Fruit fly (Drosophila melanogaster) whole organism, embryonic: ENCODE measurements around the gene Prx4.

Source experiments
- Abd-B ChIP-seq: fragments of 200-800 bp; sonication (Bioruptor generic); optimal IDR thresholded peaks from 2 replicates; lab custom pipeline; 2018; ENCODE audit warnings: missing biosample characterization, mild to moderate bottlenecking, missing genetic modification characterization, moderate library complexity
- Aef1 ChIP-seq: fragments of 200-800 bp; sonication (Bioruptor generic); IDR thresholded peaks from 3 replicates; pipeline ENCODE4 v1.3.6; 2022; ENCODE audit warnings: missing biosample characterization, missing genetic modification characterization
- Antp ChIP-seq: fragments of 200-800 bp; sonication (Bioruptor generic); optimal IDR thresholded peaks from 3 replicates; lab custom pipeline; 2016; ENCODE audit warnings: missing biosample characterization, missing genetic modification characterization
- C15 ChIP-seq: fragments of 200-800 bp; sonication (Bioruptor generic); IDR thresholded peaks from 3 replicates; pipeline ENCODE4 v1.3.6; 2022; ENCODE audit warnings: missing biosample characterization, missing genetic modification characterization
- CG10274 ChIP-seq: fragments of 200-800 bp; sonication (Bioruptor generic); optimal IDR thresholded peaks from 3 replicates; lab custom pipeline; 2017; ENCODE audit warnings: missing biosample characterization, mild to moderate bottlenecking, missing genetic modification characterization
- CG12071 ChIP-seq: fragments of 200-800 bp; sonication (Bioruptor generic); optimal IDR thresholded peaks from 3 replicates; lab custom pipeline; 2018; ENCODE audit warnings: missing biosample characterization, mild to moderate bottlenecking, missing genetic modification characterization
- CG12104 ChIP-seq: fragments of 200-800 bp; sonication (Bioruptor generic); optimal IDR thresholded peaks from 3 replicates; lab custom pipeline; 2016; ENCODE audit warnings: missing biosample characterization, missing genetic modification characterization
- CG12219 ChIP-seq: fragments of 200-800 bp; sonication (Bioruptor generic); optimal IDR thresholded peaks from 3 replicates; lab custom pipeline; 2018; ENCODE audit warnings: missing biosample characterization, mild to moderate bottlenecking, missing genetic modification characterization
- CG12391 ChIP-seq: fragments of 200-800 bp; sonication (Bioruptor generic); optimal IDR thresholded peaks from 3 replicates; lab custom pipeline; 2018; ENCODE audit warnings: missing biosample characterization, mild to moderate bottlenecking, missing genetic modification characterization, moderate library complexity
- CG13624 ChIP-seq: fragments of 200-800 bp; sonication (Bioruptor generic); optimal IDR thresholded peaks from 2 replicates; lab custom pipeline; 2016; ENCODE audit warnings: missing biosample characterization, missing genetic modification characterization
- CG14014 ChIP-seq: fragments of 200-800 bp; sonication (Bioruptor generic); IDR thresholded peaks from 2 replicates; pipeline ENCODE4 v1.3.6; 2022; ENCODE audit warnings: missing biosample characterization, missing genetic modification characterization
- CG15479 ChIP-seq: fragments of 200-800 bp; sonication (Bioruptor generic); optimal IDR thresholded peaks from 3 replicates; lab custom pipeline; 2019; ENCODE audit warnings: missing biosample characterization, mild to moderate bottlenecking, missing genetic modification characterization, moderate library complexity
- CG15601 ChIP-seq: fragments of 200-800 bp; sonication (Bioruptor generic); optimal IDR thresholded peaks from 3 replicates; lab custom pipeline; 2019; ENCODE audit warnings: missing biosample characterization, mild to moderate bottlenecking, missing genetic modification characterization, moderate library complexity
- CG16863 ChIP-seq: fragments of 200-800 bp; sonication (Bioruptor generic); optimal IDR thresholded peaks from 3 replicates; lab custom pipeline; 2016; ENCODE audit warnings: missing biosample characterization, missing genetic modification characterization
- CG17359 ChIP-seq: fragments of 200-800 bp; sonication (Bioruptor generic); optimal IDR thresholded peaks from 3 replicates; lab custom pipeline; 2018; ENCODE audit warnings: missing biosample characterization, mild to moderate bottlenecking, missing genetic modification characterization, moderate library complexity
- CG18599 ChIP-seq: fragments of 200-800 bp; sonication (Bioruptor generic); optimal IDR thresholded peaks from 3 replicates; lab custom pipeline; 2017; ENCODE audit warnings: missing biosample characterization, missing genetic modification characterization, mild to moderate bottlenecking, moderate library complexity, missing genetic modification reagents
- CG2889 ChIP-seq: fragments of 200-800 bp; sonication (Bioruptor generic); IDR thresholded peaks from 3 replicates; pipeline ENCODE4 v1.3.6; 2022; ENCODE audit warnings: missing biosample characterization, missing genetic modification characterization
- CG32532 ChIP-seq: fragments of 200-800 bp; sonication (Bioruptor generic); IDR thresholded peaks from 2 replicates; pipeline ENCODE4 v1.3.6; 2022; ENCODE audit warnings: missing biosample characterization, missing genetic modification characterization
- CG4424 ChIP-seq: fragments of 200-800 bp; sonication (Bioruptor generic); optimal IDR thresholded peaks from 3 replicates; lab custom pipeline; 2016; ENCODE audit warnings: missing biosample characterization, missing genetic modification characterization
- CG4617 ChIP-seq: fragments of 200-800 bp; sonication (Bioruptor generic); optimal IDR thresholded peaks from 3 replicates; lab custom pipeline; 2016; ENCODE audit warnings: missing biosample characterization, missing genetic modification characterization, borderline replicate concordance
- CG4707 ChIP-seq: fragments of 200-800 bp; sonication (Bioruptor generic); optimal IDR thresholded peaks from 2 replicates; lab custom pipeline; 2018; ENCODE audit warnings: missing biosample characterization, mild to moderate bottlenecking, missing genetic modification characterization, moderate library complexity
- CG5180 ChIP-seq: fragments of 200-800 bp; sonication (Bioruptor generic); optimal IDR thresholded peaks from 3 replicates; lab custom pipeline; 2017; ENCODE audit warnings: missing biosample characterization, missing genetic modification characterization, mild to moderate bottlenecking, moderate library complexity, missing genetic modification reagents
- CG6813 ChIP-seq: fragments of 200-800 bp; sonication (Bioruptor generic); optimal IDR thresholded peaks from 2 replicates; lab custom pipeline; 2017; ENCODE audit warnings: missing biosample characterization, missing genetic modification characterization, mild to moderate bottlenecking, moderate library complexity, missing genetic modification reagents
- CTCF ChIP-seq: fragments of 200-800 bp; sonication (Bioruptor generic); optimal IDR thresholded peaks from 2 replicates; lab custom pipeline; 2017; ENCODE audit warnings: missing biosample characterization, mild to moderate bottlenecking, missing genetic modification characterization, moderate library complexity
- Dad ChIP-seq: fragments of 200-800 bp; sonication (Bioruptor generic); optimal IDR thresholded peaks from 3 replicates; lab custom pipeline; 2016; ENCODE audit warnings: missing biosample characterization, missing genetic modification characterization
- Fer1 ChIP-seq: fragments of 200-800 bp; sonication (Bioruptor generic); optimal IDR thresholded peaks from 2 replicates; lab custom pipeline; 2017; ENCODE audit warnings: missing biosample characterization, mild to moderate bottlenecking, missing genetic modification characterization
- HLHmδ ChIP-seq: fragments of 200-800 bp; sonication (Bioruptor generic); optimal IDR thresholded peaks from 2 replicates; lab custom pipeline; 2018; ENCODE audit warnings: missing biosample characterization, mild to moderate bottlenecking, missing genetic modification characterization, moderate library complexity
- Mes4 ChIP-seq: fragments of 200-800 bp; sonication (Bioruptor generic); optimal IDR thresholded peaks from 2 replicates; lab custom pipeline; 2016; ENCODE audit warnings: missing biosample characterization, missing genetic modification characterization
- Spps ChIP-seq: fragments of 200-800 bp; sonication (Bioruptor generic); optimal IDR thresholded peaks from 2 replicates; lab custom pipeline; 2018; ENCODE audit warnings: missing biosample characterization, mild to moderate bottlenecking, missing genetic modification characterization
- aop ChIP-seq: fragments of 200-800 bp; sonication (Bioruptor generic); IDR thresholded peaks from 2 replicates; pipeline ENCODE4 v1.3.6; 2022; ENCODE audit warnings: missing biosample characterization, missing genetic modification characterization
- bowl ChIP-seq: fragments of 200-800 bp; sonication (Bioruptor generic); IDR thresholded peaks from 2 replicates; pipeline ENCODE4 v1.3.6; 2022; ENCODE audit warnings: missing biosample characterization, missing genetic modification characterization
- chinmo ChIP-seq: fragments of 200-800 bp; sonication (Bioruptor generic); IDR thresholded peaks from 4 replicates; pipeline ENCODE4 v1.3.6; 2022; ENCODE audit warnings: missing biosample characterization, missing genetic modification characterization; ENCODE audit not compliant: partially characterized antibody
- chn ChIP-seq: fragments of 200-800 bp; sonication (Bioruptor generic); optimal IDR thresholded peaks from 2 replicates; lab custom pipeline; 2016; ENCODE audit warnings: missing biosample characterization, missing genetic modification characterization
- ci ChIP-seq: fragments of 200-800 bp; sonication (Bioruptor generic); IDR thresholded peaks from 3 replicates; pipeline ENCODE4 v1.3.6; 2022; ENCODE audit warnings: missing biosample characterization, missing genetic modification characterization
- crc ChIP-seq: fragments of 200-800 bp; sonication (Bioruptor generic); optimal IDR thresholded peaks from 2 replicates; lab custom pipeline; 2016; ENCODE audit warnings: missing biosample characterization, missing genetic modification characterization
- disco-r ChIP-seq: fragments of 200-800 bp; sonication (Bioruptor generic); optimal IDR thresholded peaks from 2 replicates; lab custom pipeline; 2016; ENCODE audit warnings: missing biosample characterization, missing genetic modification characterization
- ftz-f1 ChIP-seq: fragments of 200-800 bp; sonication (Bioruptor generic); optimal IDR thresholded peaks from 2 replicates; lab custom pipeline; 2016; ENCODE audit warnings: missing biosample characterization, missing genetic modification characterization
- gsb ChIP-seq: fragments of 200-800 bp; sonication (Bioruptor generic); IDR thresholded peaks from 2 replicates; pipeline ENCODE4 v1.3.6; 2022; ENCODE audit warnings: missing biosample characterization, missing genetic modification characterization
- hkb ChIP-seq, 2 experiments: fragments of 200-800 bp in 1 of 2; fragments of >200 bp in 1 of 2; sonication (Bioruptor generic) in 1 of 2; IDR thresholded peaks in 1 of 2; optimal IDR thresholded peaks in 1 of 2; 2 replicates each; pipeline versions ENCODE4 v1.3.6 to Lab custom; 2017 to 2022; ENCODE audit warnings: missing biosample characterization in 1 of 2, missing genetic modification characterization in 1 of 2
- kni ChIP-seq: fragments of 200-800 bp; sonication (Bioruptor generic); optimal IDR thresholded peaks from 3 replicates; lab custom pipeline; 2017; ENCODE audit warnings: mild to moderate bottlenecking, missing biosample characterization, missing genetic modification reagents, missing genetic modification characterization
- lola ChIP-seq, 3 experiments: fragments of >200 bp in 2 of 3; fragments of 200-800 bp in 1 of 3; sonication (Bioruptor generic) in 1 of 3; optimal IDR thresholded peaks; 2 replicates each; lab custom pipeline; 2017 to 2019; ENCODE audit warnings: missing biosample characterization in 3 of 3, missing genetic modification characterization in 3 of 3, mild to moderate bottlenecking in 1 of 3, moderate library complexity in 1 of 3
- luna ChIP-seq: fragments of 200-800 bp; sonication (Bioruptor generic); optimal IDR thresholded peaks from 2 replicates; lab custom pipeline; 2016; ENCODE audit warnings: missing biosample characterization, missing genetic modification characterization
- nerfin-1 ChIP-seq: fragments of 200-800 bp; sonication (Bioruptor generic); optimal IDR thresholded peaks from 3 replicates; lab custom pipeline; 2019; ENCODE audit warnings: missing biosample characterization, mild to moderate bottlenecking, missing genetic modification characterization, moderate library complexity
- sim ChIP-seq: fragments of 200-800 bp; sonication (Bioruptor generic); IDR thresholded peaks from 2 replicates; pipeline ENCODE4 v1.3.6; 2022; ENCODE audit warnings: missing biosample characterization, missing genetic modification characterization
- sr ChIP-seq: fragments of 200-800 bp; sonication (Bioruptor generic); IDR thresholded peaks from 3 replicates; pipeline ENCODE4 v1.3.6; 2022; ENCODE audit warnings: missing biosample characterization, missing genetic modification characterization
- trem ChIP-seq: fragments of 200-800 bp; optimal IDR thresholded peaks from 3 replicates; lab custom pipeline; 2019; ENCODE audit warnings: missing biosample characterization, mild to moderate bottlenecking, missing genetic modification characterization, moderate library complexity
- unpg ChIP-seq: fragments of 200-800 bp; sonication (Bioruptor generic); optimal IDR thresholded peaks from 3 replicates; lab custom pipeline; 2018; ENCODE audit warnings: missing biosample characterization, mild to moderate bottlenecking, missing genetic modification characterization, moderate library complexity
- wor ChIP-seq: fragments of 200-800 bp; sonication (Bioruptor generic); IDR thresholded peaks from 2 replicates; pipeline ENCODE4 v1.3.6; 2022; ENCODE audit warnings: missing biosample characterization, missing genetic modification characterization
- z ChIP-seq: fragments of 200-800 bp; sonication (Bioruptor generic); IDR thresholded peaks from 3 replicates; pipeline ENCODE4 v1.3.6; 2022; ENCODE audit warnings: missing biosample characterization, missing genetic modification characterization

The Prx4 gene

DNA sequence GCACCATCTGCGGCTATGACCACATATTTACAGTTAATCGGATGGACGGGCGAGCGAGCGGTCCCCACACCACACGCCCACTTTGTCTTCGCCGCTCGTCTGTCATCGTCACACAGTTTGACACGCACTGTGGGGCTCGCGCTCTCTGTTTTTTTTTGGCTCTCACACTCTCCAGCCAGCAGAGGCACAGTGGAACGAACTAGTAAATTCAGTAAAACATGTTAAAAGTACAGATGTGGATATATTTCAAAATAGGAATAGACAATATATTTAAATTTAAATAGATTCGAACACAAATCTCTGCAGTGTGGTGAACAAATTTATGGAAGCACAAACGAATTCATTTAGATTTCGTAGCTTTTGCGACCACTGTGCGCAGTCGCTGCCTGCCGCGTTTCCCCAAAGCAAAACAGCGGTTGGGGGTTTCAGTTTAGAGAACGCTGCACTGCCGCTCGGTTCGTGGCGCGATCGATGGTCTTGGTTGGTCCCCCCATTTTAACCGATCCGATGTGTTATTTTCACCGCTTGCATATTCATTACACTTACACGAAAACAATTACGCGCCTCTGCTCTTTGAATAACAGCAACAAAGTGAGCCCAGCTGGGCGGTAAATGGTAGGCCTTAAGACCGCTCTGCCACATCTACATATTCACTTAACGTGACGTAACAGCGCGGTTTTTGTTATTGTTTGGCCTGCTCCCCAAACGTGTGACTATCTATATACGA lies 39.1 kb downstream of the Prx4 start (continued):
- TF ChIP-seq CG2889 (GFP tag; lab: Robert Waterston, UW) (peak; percentile 98), gsb (GFP tag; lab: Robert Waterston, UW) (peak; percentile 97), bowl (GFP tag; lab: Robert Waterston, UW) (peak; percentile 97), CG6813 (GFP tag; lab: Kevin White, UChicago) (peak; percentile 99), Dad (GFP tag; lab: Kevin White, UChicago) (peak; percentile 97), CG12391 (peak; percentile 99), trem (tag; lab: Kevin White, UChicago) (peak; percentile 96), CTCF (GFP tag; lab: Kevin White, UChicago) (peak; percentile 76), Fer1 (peak; percentile 99), CG17359 (tag; lab: Kevin White, UChicago) (peak; percentile 99), CG18599 (GFP tag; lab: Kevin White, UChicago) (peak; percentile 100), chn (GFP tag; lab: Kevin White, UChicago) (peak; percentile 98), HLHmδ (GFP tag; lab: Kevin White, UChicago) (peak; percentile 31), CG13624 (GFP tag; lab: Kevin White, UChicago) (peak; percentile 97), disco-r (GFP tag; lab: Kevin White, UChicago) (peak; percentile 95), unpg (GFP tag; lab: Kevin White, UChicago) (peak; percentile 99), CG15479 (GFP tag; lab: Kevin White, UChicago) (peak; percentile 19), sim (GFP tag; lab: Robert Waterston, UW) (peak; percentile 98), CG4424 (GFP tag; lab: Kevin White, UChicago) (peak; percentile 99), CG12219 (peak; percentile 98), Abd-B (GFP tag; lab: Kevin White, UChicago) (peak; percentile 96), nerfin-1 (tag; lab: Kevin White, UChicago) (peak; percentile 96), CG16863 (GFP tag; lab: Kevin White, UChicago) (peak; percentile 96), luna (GFP tag; lab: Kevin White, UChicago) (peak; percentile 65), CG12071 (GFP tag; lab: Kevin White, UChicago) (peak; percentile 99), wor (peak; percentile 97), CG10274 (peak; percentile 93), Antp (GFP tag; lab: Kevin White, UChicago) (peak; percentile 94), aop (peak; percentile 87), Mes4 (peak; percentile 94), kni (GFP tag; lab: Kevin White, UChicago) (peak; percentile 84), CG5180 (GFP tag; lab: Kevin White, UChicago) (peak; percentile 91), ftz-f1 (GFP tag; lab: Kevin White, UChicago) (peak; percentile 94), Aef1 (peak; percentile 98), lola (GFP tag; optimal IDR thresholded peaks at IDR 0.05; lab: Kevin White, UChicago) (peak in 1 of 3 experiments; percentile 94), CG12104 (GFP tag; lab: Kevin White, UChicago) (peak; percentile 97), CG32532 (peak; percentile 99), crc (GFP tag; lab: Kevin White, UChicago) (peak; percentile 92), CG14014 (GFP tag; lab: Robert Waterston, UW) (peak; percentile 99), sr (GFP tag; lab: Robert Waterston, UW) (peak; percentile 97), chinmo (peak; percentile 85; the same call in 2 of the 4 replicates), ci (GFP tag; lab: Robert Waterston, UW) (peak; percentile 99), CG15601 (tag; lab: Kevin White, UChicago) (peak; percentile 97), Spps (tag; lab: Kevin White, UChicago) (peak; percentile 98), hkb (optimal IDR thresholded peaks at IDR 0.05; lab: Kevin White, UChicago) (peak; percentile 52), hkb (GFP tag; IDR thresholded peaks at IDR 0.05; lab: Robert Waterston, UW) (peak; percentile 99), CG4617 (GFP tag; lab: Kevin White, UChicago) (peak; percentile 97), z (GFP tag; lab: Robert Waterston, UW) (peak; percentile 78), C15 (GFP tag; lab: Robert Waterston, UW) (peak; percentile 96), CG4707 (GFP tag; lab: Kevin White, UChicago) (peak; percentile 99)
